Worm (Caenorhabditis elegans) whole organism, young adult: ENCODE data around the gene dmsr-8.

Experiments
- F49E8.2 ChIP-seq: sonication (generic microtip); optimal IDR thresholded peaks from 3 replicates; lab custom pipeline; 2017; ENCODE audit warnings: missing genetic modification characterization, mild to moderate bottlenecking, missing compliant biosample characterization, antibody characterized with exemption, moderate library complexity; ENCODE audit not compliant: insufficient read depth
- F52B5.7 ChIP-seq: sonication (generic microtip); optimal IDR thresholded peaks from 2 replicates; lab custom pipeline; 2016; ENCODE audit warnings: mild to moderate bottlenecking, missing genetic modification characterization, missing compliant biosample characterization
- akir-1 ChIP-seq: fragments of 200-800 bp; sonication (Bioruptor generic); optimal IDR thresholded peaks from 2 replicates; lab custom pipeline; 2018; ENCODE audit warnings: mild to moderate bottlenecking, missing genetic modification characterization, moderate library complexity, missing compliant biosample characterization
- ama-1 ChIP-seq, 3 experiments: fragments of 150-350 bp in 1 of 3; sonication (generic microtip) in 2 of 3; optimal IDR thresholded peaks; 2 replicates each; lab custom pipeline; 2014 to 2018; ENCODE audit warnings: missing biosample characterization in 2 of 3, missing genetic modification characterization in 2 of 3, missing genetic modification reagents in 2 of 3
- atf-7 ChIP-seq: sonication (generic microtip); optimal IDR thresholded peaks from 2 replicates; lab custom pipeline; 2017; ENCODE audit warnings: mild to moderate bottlenecking, missing genetic modification characterization, missing compliant biosample characterization
- athp-1 ChIP-seq: sonication (generic microtip); optimal IDR thresholded peaks from 2 replicates; lab custom pipeline; 2017; ENCODE audit warnings: mild to moderate bottlenecking, missing genetic modification characterization, missing compliant biosample characterization
- attf-3 ChIP-seq: fragments of 200-800 bp; sonication (Bioruptor generic); conservative IDR thresholded peaks from 2 replicates; pipeline ENCODE4 v1.3.6; 2022; ENCODE audit warnings: missing genetic modification reagents, missing genetic modification characterization, missing compliant biosample characterization
- cebp-1 ChIP-seq, 2 experiments: fragments of 200-800 bp in 1 of 2; sonication (Bioruptor generic) in 1 of 2; sonication (generic microtip) in 1 of 2; IDR thresholded peaks in 1 of 2; optimal IDR thresholded peaks in 1 of 2; 2 replicates each; pipeline versions ENCODE4 v1.3.6 to Lab custom; 2017 to 2022; ENCODE audit warnings: missing compliant biosample characterization in 2 of 2, missing genetic modification characterization in 2 of 2, mild to moderate bottlenecking in 1 of 2, missing genetic modification reagents in 1 of 2, moderate library complexity in 1 of 2
- ceh-40 ChIP-seq: fragments of 200-800 bp; sonication (Bioruptor generic); IDR thresholded peaks from 2 replicates; pipeline ENCODE4 v1.3.6; 2022; ENCODE audit warnings: missing genetic modification characterization, missing compliant biosample characterization
- ceh-79 ChIP-seq: sonication (generic microtip); optimal IDR thresholded peaks from 2 replicates; lab custom pipeline; 2017; ENCODE audit warnings: mild to moderate bottlenecking, missing genetic modification characterization, missing compliant biosample characterization
- dpl-1 ChIP-seq: fragments of 150-350 bp; optimal IDR thresholded peaks from 2 replicates; lab custom pipeline; 2014; ENCODE audit warnings: missing biosample characterization, missing genetic modification reagents, missing genetic modification characterization
- egl-44 ChIP-seq: fragments of 200-800 bp; sonication (Bioruptor generic); IDR thresholded peaks from 2 replicates; pipeline ENCODE4 v1.3.6; 2022; ENCODE audit warnings: missing genetic modification reagents, missing genetic modification characterization, missing compliant biosample characterization
- ets-4 ChIP-seq: fragments of 200-800 bp; sonication (Bioruptor generic); optimal IDR thresholded peaks from 2 replicates; lab custom pipeline; 2018; ENCODE audit warnings: mild to moderate bottlenecking, missing genetic modification characterization, missing compliant biosample characterization
- gei-17 ChIP-seq: fragments of 200-800 bp; sonication (Bioruptor generic); optimal IDR thresholded peaks from 2 replicates; lab custom pipeline; 2018; ENCODE audit warnings: mild to moderate bottlenecking, missing genetic modification characterization, missing compliant biosample characterization
- hmg-1.2 ChIP-seq: fragments of 200-800 bp; sonication (Bioruptor generic); IDR thresholded peaks from 2 replicates; pipeline ENCODE4 v1.3.6; 2022; ENCODE audit warnings: missing genetic modification reagents, missing genetic modification characterization, missing compliant biosample characterization
- hmg-20 ChIP-seq: fragments of 200-800 bp; sonication (Bioruptor generic); IDR thresholded peaks from 2 replicates; pipeline ENCODE4 v1.3.6; 2022; ENCODE audit warnings: missing genetic modification reagents, missing genetic modification characterization, missing compliant biosample characterization
- hrde-1 ChIP-seq: sonication (generic microtip); optimal IDR thresholded peaks from 2 replicates; lab custom pipeline; 2016; ENCODE audit warnings: missing genetic modification characterization, mild to moderate bottlenecking, missing compliant biosample characterization, moderate library complexity, missing genotype, missing genetic modification reagents, borderline replicate concordance
- let-526 ChIP-seq: fragments of 200-800 bp; sonication (Bioruptor generic); IDR thresholded peaks from 2 replicates; pipeline ENCODE4 v1.3.6; 2022; ENCODE audit warnings: missing genetic modification reagents, missing genetic modification characterization, missing compliant biosample characterization
- lin-54 ChIP-seq: fragments of 200-800 bp; sonication (Bioruptor generic); optimal IDR thresholded peaks from 2 replicates; lab custom pipeline; 2018; ENCODE audit warnings: mild to moderate bottlenecking, missing genetic modification characterization, missing compliant biosample characterization
- lsl-1 ChIP-seq: fragments of 200-800 bp; sonication (Bioruptor generic); optimal IDR thresholded peaks from 2 replicates; lab custom pipeline; 2018; ENCODE audit warnings: mild to moderate bottlenecking, missing genetic modification characterization, moderate library complexity, missing compliant biosample characterization
- madf-6 ChIP-seq: fragments of 200-800 bp; sonication (Bioruptor generic); IDR thresholded peaks from 2 replicates; pipeline ENCODE4 v1.3.6; 2022; ENCODE audit warnings: missing genetic modification reagents, missing genetic modification characterization, missing compliant biosample characterization
- mcd-1 ChIP-seq: fragments of 200-800 bp; sonication (Bioruptor generic); IDR thresholded peaks from 2 replicates; pipeline ENCODE4 v1.3.6; 2022; ENCODE audit warnings: missing genetic modification reagents, missing genetic modification characterization, missing compliant biosample characterization
- nfyb-1 ChIP-seq: fragments of 200-800 bp; sonication (Bioruptor generic); IDR thresholded peaks from 2 replicates; pipeline ENCODE4 v1.3.6; 2022; ENCODE audit warnings: missing genetic modification reagents, missing genetic modification characterization, missing compliant biosample characterization
- nhr-27 ChIP-seq: fragments of 200-800 bp; sonication (Bioruptor generic); optimal IDR thresholded peaks from 2 replicates; lab custom pipeline; 2018; ENCODE audit warnings: mild to moderate bottlenecking, missing genetic modification characterization, moderate library complexity, missing compliant biosample characterization
- nhr-80 ChIP-seq: sonication (generic microtip); optimal IDR thresholded peaks from 2 replicates; lab custom pipeline; 2016; ENCODE audit warnings: missing genetic modification characterization, missing compliant biosample characterization
- pha-4 ChIP-seq: fragments of 150-350 bp; sonication (generic microtip); optimal IDR thresholded peaks from 2 replicates; lab custom pipeline; 2014; ENCODE audit warnings: missing biosample characterization, missing genetic modification reagents, missing genetic modification characterization
- rcor-1 ChIP-seq: fragments of 200-800 bp; sonication (Bioruptor generic); IDR thresholded peaks from 2 replicates; pipeline ENCODE4 v1.3.6; 2022; ENCODE audit warnings: missing genetic modification reagents, missing genetic modification characterization, missing compliant biosample characterization
- rec-8 ChIP-seq, 2 experiments: sonication (generic microtip); optimal IDR thresholded peaks; 2 replicates each; lab custom pipeline; 2016; ENCODE audit warnings: mild to moderate bottlenecking in 2 of 2, missing genetic modification characterization in 2 of 2, missing genetic modification reagents in 2 of 2, missing genotype in 2 of 2, missing biosample characterization in 1 of 2, missing compliant biosample characterization in 1 of 2, moderate library complexity in 1 of 2
- rpc-1 ChIP-seq, 2 experiments: fragments of 150-350 bp in 1 of 2; sonication (generic microtip) in 1 of 2; optimal IDR thresholded peaks; 2 replicates each; lab custom pipeline; 2014 to 2018; ENCODE audit warnings: missing biosample characterization in 1 of 2, missing genetic modification characterization in 1 of 2, missing genetic modification reagents in 1 of 2, missing genotype in 1 of 2
- zim-3 ChIP-seq: sonication (generic microtip); optimal IDR thresholded peaks from 2 replicates; lab custom pipeline; 2017; ENCODE audit warnings: mild to moderate bottlenecking, missing genetic modification characterization, moderate library complexity, missing compliant biosample characterization
- ztf-18 ChIP-seq: sonication (generic microtip); optimal IDR thresholded peaks from 2 replicates; lab custom pipeline; 2016; ENCODE audit warnings: missing genotype, mild to moderate bottlenecking, missing genetic modification characterization, missing compliant biosample characterization
- ztf-22 ChIP-seq: fragments of 200-800 bp; sonication (Bioruptor generic); optimal IDR thresholded peaks from 2 replicates; lab custom pipeline; 2018; ENCODE audit warnings: mild to moderate bottlenecking, missing genetic modification characterization, moderate library complexity, missing compliant biosample characterization
- ztf-26 ChIP-seq: sonication (generic microtip); optimal IDR thresholded peaks from 2 replicates; lab custom pipeline; 2017; ENCODE audit warnings: missing genetic modification characterization, missing compliant biosample characterization
- ztf-6 ChIP-seq: fragments of 200-800 bp; sonication (Bioruptor generic); IDR thresholded peaks from 2 replicates; pipeline ENCODE4 v1.3.6; 2022; ENCODE audit warnings: missing genetic modification reagents, missing genetic modification characterization, missing compliant biosample characterization

dmsr-8 gene

ce11 chrV:10536095-10536691 lies 22.0 kb upstream of the dmsr-8 start, which contains the start of gene ppm-1.A (continued):
- TF ChIP-seq ceh-79 (tag; lab: Kevin White, UChicago), result no peak

- TF ChIP-seq nhr-80 (tag; lab: Kevin White, UChicago) (peak; percentile 46), lin-54 (GFP tag; lab: Kevin White, UChicago) (peak; percentile 0), ama-1 (optimal IDR thresholded peaks at IDR 0.05; lab: Kevin White, UChicago) (peak; percentile 19), ama-1 (GFP tag; optimal IDR thresholded peaks at IDR 0.05; lab: Kevin White, UChicago) (no peak), ztf-18 (tag; lab: Kevin White, UChicago) (peak; percentile 34), nhr-27 (tag; lab: Kevin White, UChicago) (no peak), madf-6 (GFP tag; lab: Robert Waterston, UW) (peak; percentile 13; the same call in 1 of the 2 replicates), hmg-1.2 (GFP tag; lab: Robert Waterston, UW) (peak; percentile 49; the same call in 1 of the 2 replicates), ets-4 (GFP tag; lab: Kevin White, UChicago) (no peak), rcor-1 (no peak), mcd-1 (GFP tag; lab: Robert Waterston, UW) (peak; percentile 27; the same call in 1 of the 2 replicates), nfyb-1 (0 out of 2 replicates have a peak, but pooled peaks have one; percentile 49), akir-1 (no peak), atf-7 (peak; percentile 39), dpl-1 (GFP tag; lab: Kevin White, UChicago) (no peak), cebp-1 (GFP tag; IDR thresholded peaks at IDR 0.05; lab: Robert Waterston, UW) (no peak), cebp-1 (tag; optimal IDR thresholded peaks at IDR 0.05; lab: Kevin White, UChicago) (peak; percentile 49)
Measured at ce11 chrV:10535325-10535724, 21.2 kb upstream of the dmsr-8 start.

ce11 chrV:10532725-10533124 lies 18.6 kb upstream of the dmsr-8 start, which contains the start of gene txt-10:
Gene txt-10, minus strand, starts transcription at chrV:10532825.
- peak; percentile 7 for TF ChIP-seq hrde-1 (tag; lab: Kevin White, UChicago)
- no peak for TF ChIP-seq lsl-1 (GFP tag; lab: Kevin White, UChicago)
- TF ChIP-seq, all 124 proteins: peak for 1

ce11 chrV:10529600-10529999 lies 15.4 kb upstream of the dmsr-8 start:
- no peak for TF ChIP-seq F52B5.7
- TF ChIP-seq ceh-40 (GFP tag; lab: Robert Waterston, UW), result no peak
- no peak for TF ChIP-seq ama-1 (optimal IDR thresholded peaks at IDR 0.05; lab: Kevin White, UChicago)
- no peak for TF ChIP-seq ama-1 (GFP tag; optimal IDR thresholded peaks at IDR 0.05; lab: Kevin White, UChicago)
- TF ChIP-seq gei-17, result no peak
- TF ChIP-seq atf-7, result no peak
- TF ChIP-seq rpc-1 (optimal IDR thresholded peaks at IDR 0.05; lab: Kevin White, UChicago), result no peak
- no peak for TF ChIP-seq rpc-1 (tag; optimal IDR thresholded peaks at IDR 0.05; lab: Kevin White, UChicago)
- TF ChIP-seq let-526 (GFP tag; lab: Robert Waterston, UW), result no peak
- no peak for TF ChIP-seq ets-4 (GFP tag; lab: Kevin White, UChicago)
- TF ChIP-seq rec-8 (tag; optimal IDR thresholded peaks at IDR 0.05; lab: Kevin White, UChicago), result no peak
- no peak for TF ChIP-seq hmg-20 (GFP tag; lab: Robert Waterston, UW)
- no peak for TF ChIP-seq pha-4 (tag; lab: Kevin White, UChicago)
- TF ChIP-seq ztf-6 (GFP tag; lab: Robert Waterston, UW), result no peak
- TF ChIP-seq athp-1 (tag; lab: Kevin White, UChicago), result no peak
- no peak for TF ChIP-seq F49E8.2 (tag; lab: Kevin White, UChicago)
- TF ChIP-seq zim-3, result no peak
- TF ChIP-seq ztf-26 (tag; lab: Kevin White, UChicago), result no peak
- TF ChIP-seq ztf-22 (GFP tag; lab: Kevin White, UChicago), result no peak
- no peak for TF ChIP-seq nfyb-1
- no peak for TF ChIP-seq egl-44 (GFP tag; lab: Robert Waterston, UW)
- TF ChIP-seq attf-3, result no peak
